Worm (Caenorhabditis elegans): ENCODE results near the gene ZK930.2.

ce11 chrII:11883648-11884047 lies 9.6 kb downstream of the ZK930.2 start, which contains the start of gene ZK930.6:
- TF ChIP-seq hpl-2 (GFP tag; optimal IDR thresholded peaks at IDR 0.05) = no peak
- no peak for TF ChIP-seq grh-1 (GFP tag; IDR thresholded peaks at IDR 0.05)

Data from whole organism, L1 larva.